Worm (Caenorhabditis elegans) whole organism, midembryonic: ENCODE data around the gene ttll-4.

Experiments used
- T22C8.4 ChIP-seq: fragments of 200-800 bp; sonication (Bioruptor generic); IDR thresholded peaks from 2 replicates; pipeline ENCODE4 v1.3.6; 2022; ENCODE audit warnings: missing genetic modification characterization, missing compliant biosample characterization
- cog-1 ChIP-seq: sonication (generic microtip); optimal IDR thresholded peaks from 2 replicates; lab custom pipeline; 2016; ENCODE audit warnings: missing genetic modification characterization, missing compliant biosample characterization
- flt-1 ChIP-seq: fragments of 200-800 bp; sonication (Bioruptor generic); IDR thresholded peaks from 2 replicates; pipeline ENCODE4 v1.3.6; 2022; ENCODE audit warnings: missing genetic modification characterization, missing compliant biosample characterization
- klf-2 ChIP-seq: fragments of 200-800 bp; sonication (Bioruptor generic); conservative IDR thresholded peaks from 2 replicates; pipeline ENCODE4 v1.3.6; 2022; ENCODE audit warnings: missing genetic modification reagents, missing genetic modification characterization, missing compliant biosample characterization
- ref-1 ChIP-seq: fragments of 200-800 bp; sonication (Bioruptor generic); conservative IDR thresholded peaks from 2 replicates; pipeline ENCODE4 v1.3.6; 2022; ENCODE audit warnings: missing genetic modification reagents, missing genetic modification characterization, missing compliant biosample characterization
- tab-1 ChIP-seq: fragments of 200-800 bp; sonication (Bioruptor generic); IDR thresholded peaks from 2 replicates; pipeline ENCODE4 v1.3.6; 2022; ENCODE audit warnings: missing genetic modification characterization, missing compliant biosample characterization
- ztf-23 ChIP-seq: fragments of 200-800 bp; sonication (Bioruptor generic); IDR thresholded peaks from 2 replicates; pipeline ENCODE4 v1.3.6; 2022; ENCODE audit warnings: missing genetic modification reagents, missing genetic modification characterization, missing compliant biosample characterization
- ztf-29 ChIP-seq: fragments of 200-800 bp; sonication (Bioruptor generic); IDR thresholded peaks from 2 replicates; pipeline ENCODE4 v1.3.6; 2022; ENCODE audit warnings: missing genetic modification reagents, missing genetic modification characterization, missing compliant biosample characterization

DNA sequence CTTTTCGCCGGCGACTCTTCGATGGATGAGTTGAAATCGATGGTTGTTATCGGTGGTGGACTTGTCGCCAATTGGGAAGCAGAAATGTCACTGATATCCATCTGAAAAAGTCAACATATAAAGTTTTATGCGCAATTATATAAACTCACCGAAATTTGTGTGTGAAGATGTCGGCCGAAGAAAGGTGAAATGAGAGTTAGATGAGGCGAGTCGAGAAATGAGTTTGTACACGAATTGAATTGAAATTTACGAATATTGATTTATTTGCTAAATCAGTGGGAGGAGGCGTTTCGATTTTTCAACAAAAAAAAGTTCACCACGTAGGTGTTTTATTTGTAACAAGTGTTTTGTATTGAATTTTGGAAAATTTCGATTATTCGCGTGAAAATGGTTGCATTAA lies 22.6 kb upstream of the ttll-4 start, which contains the start of gene kel-10:
- TF ChIP-seq T22C8.4 (GFP tag; lab: Robert Waterston, UW), result no peak
- no peak for TF ChIP-seq cog-1
- no peak for TF ChIP-seq klf-2
- TF ChIP-seq flt-1 (GFP tag; lab: Robert Waterston, UW), result no peak
- TF ChIP-seq tab-1 (GFP tag; lab: Robert Waterston, UW), result no peak
- no peak for TF ChIP-seq ztf-29 (GFP tag; lab: Robert Waterston, UW)
- no peak for TF ChIP-seq ref-1 (GFP tag; lab: Robert Waterston, UW)
- no peak for TF ChIP-seq ztf-23
